Fruit fly (Drosophila melanogaster) whole organism, pupa: Measurements from ENCODE around the gene dsf.

Experiments
- CG10348 ChIP-seq: fragments of 200-800 bp; sonication (Bioruptor generic); IDR thresholded peaks from 2 replicates; pipeline ENCODE4 v1.3.6; 2022; ENCODE audit warnings: missing biosample characterization, missing genetic modification characterization
- CG12605 ChIP-seq: fragments of 200-800 bp; sonication (Bioruptor generic); IDR thresholded peaks from 2 replicates; pipeline ENCODE4 v1.3.6; 2022; ENCODE audit warnings: missing biosample characterization, missing genetic modification characterization
- CG13204 ChIP-seq: fragments of 200-800 bp; sonication (Bioruptor generic); optimal IDR thresholded peaks from 2 replicates; lab custom pipeline; 2018; ENCODE audit warnings: missing biosample characterization, mild to moderate bottlenecking, missing genetic modification characterization, moderate library complexity
- CG14655 ChIP-seq: fragments of 200-800 bp; sonication (Bioruptor generic); optimal IDR thresholded peaks from 3 replicates; lab custom pipeline; 2017; ENCODE audit warnings: mild to moderate bottlenecking, missing biosample characterization, missing genetic modification reagents, missing genetic modification characterization
- CG15710 ChIP-seq: fragments of 200-800 bp; sonication (Bioruptor generic); optimal IDR thresholded peaks from 2 replicates; lab custom pipeline; 2018; ENCODE audit warnings: missing biosample characterization, mild to moderate bottlenecking, missing genetic modification characterization, moderate library complexity
- CG17806 ChIP-seq: fragments of 200-800 bp; sonication (Bioruptor generic); optimal IDR thresholded peaks from 2 replicates; lab custom pipeline; 2018; ENCODE audit warnings: missing biosample characterization, mild to moderate bottlenecking, missing genetic modification characterization, moderate library complexity
- CG32121 ChIP-seq: fragments of 200-800 bp; sonication (Bioruptor generic); IDR thresholded peaks from 2 replicates; pipeline ENCODE4 v1.3.6; 2022; ENCODE audit warnings: missing biosample characterization, missing genetic modification characterization
- CG34367 ChIP-seq: fragments of 200-800 bp; sonication (Bioruptor generic); optimal IDR thresholded peaks from 2 replicates; lab custom pipeline; 2018; ENCODE audit warnings: missing biosample characterization, mild to moderate bottlenecking, missing genetic modification characterization
- CG4496 ChIP-seq: fragments of 200-800 bp; sonication (Bioruptor generic); IDR thresholded peaks from 3 replicates; pipeline ENCODE4 v1.3.6; 2022; ENCODE audit warnings: missing biosample characterization, missing genetic modification characterization
- CG8159 ChIP-seq: fragments of 200-800 bp; sonication (Bioruptor generic); optimal IDR thresholded peaks from 3 replicates; lab custom pipeline; 2018; ENCODE audit warnings: missing biosample characterization, mild to moderate bottlenecking, missing genetic modification characterization, moderate library complexity
- CG8301 ChIP-seq: fragments of 200-800 bp; sonication (Bioruptor generic); optimal IDR thresholded peaks from 2 replicates; lab custom pipeline; 2018; ENCODE audit warnings: missing biosample characterization, mild to moderate bottlenecking, missing genetic modification characterization
- CG9948 ChIP-seq: fragments of 200-800 bp; sonication (Bioruptor generic); optimal IDR thresholded peaks from 2 replicates; lab custom pipeline; 2018; ENCODE audit warnings: missing biosample characterization, mild to moderate bottlenecking, missing genetic modification characterization, moderate library complexity
- D1 ChIP-seq: fragments of 200-800 bp; sonication (Bioruptor generic); optimal IDR thresholded peaks from 2 replicates; lab custom pipeline; 2018; ENCODE audit warnings: missing biosample characterization, mild to moderate bottlenecking, missing genetic modification characterization, moderate library complexity
- EcR ChIP-seq: fragments of 200-800 bp; sonication (Bioruptor generic); optimal IDR thresholded peaks from 3 replicates; lab custom pipeline; 2019; ENCODE audit warnings: missing biosample characterization, missing genetic modification characterization, mild to moderate bottlenecking, moderate library complexity, missing genetic modification reagents
- Ets98B ChIP-seq: fragments of 200-800 bp; sonication (Bioruptor generic); IDR thresholded peaks from 2 replicates; pipeline ENCODE4 v1.3.6; 2022; ENCODE audit warnings: missing biosample characterization, missing genetic modification characterization
- Pif1A ChIP-seq: fragments of 200-800 bp; sonication (Bioruptor generic); optimal IDR thresholded peaks from 3 replicates; lab custom pipeline; 2016; ENCODE audit warnings: missing biosample characterization, missing genetic modification characterization
- Pif1B ChIP-seq: fragments of 200-800 bp; sonication (Bioruptor generic); optimal IDR thresholded peaks from 3 replicates; lab custom pipeline; 2016; ENCODE audit warnings: missing biosample characterization, missing genetic modification characterization
- Snoo ChIP-seq: fragments of 200-800 bp; sonication (Bioruptor generic); optimal IDR thresholded peaks from 3 replicates; lab custom pipeline; 2017; ENCODE audit warnings: missing biosample characterization, mild to moderate bottlenecking, missing genetic modification characterization, inconsistent platforms
- fd96Ca ChIP-seq: fragments of 200-800 bp; sonication (Bioruptor generic); IDR thresholded peaks from 3 replicates; pipeline ENCODE4 v1.3.6; 2022; ENCODE audit warnings: missing biosample characterization, missing genetic modification characterization
- gl ChIP-seq: fragments of 200-800 bp; sonication (Bioruptor generic); optimal IDR thresholded peaks from 2 replicates; lab custom pipeline; 2018; ENCODE audit warnings: missing biosample characterization, mild to moderate bottlenecking, missing genetic modification characterization
- rn ChIP-seq: fragments of 200-800 bp; sonication (Bioruptor generic); IDR thresholded peaks from 2 replicates; pipeline ENCODE4 v1.3.6; 2022; ENCODE audit warnings: missing biosample characterization, missing genetic modification characterization

dsf gene

DNA sequence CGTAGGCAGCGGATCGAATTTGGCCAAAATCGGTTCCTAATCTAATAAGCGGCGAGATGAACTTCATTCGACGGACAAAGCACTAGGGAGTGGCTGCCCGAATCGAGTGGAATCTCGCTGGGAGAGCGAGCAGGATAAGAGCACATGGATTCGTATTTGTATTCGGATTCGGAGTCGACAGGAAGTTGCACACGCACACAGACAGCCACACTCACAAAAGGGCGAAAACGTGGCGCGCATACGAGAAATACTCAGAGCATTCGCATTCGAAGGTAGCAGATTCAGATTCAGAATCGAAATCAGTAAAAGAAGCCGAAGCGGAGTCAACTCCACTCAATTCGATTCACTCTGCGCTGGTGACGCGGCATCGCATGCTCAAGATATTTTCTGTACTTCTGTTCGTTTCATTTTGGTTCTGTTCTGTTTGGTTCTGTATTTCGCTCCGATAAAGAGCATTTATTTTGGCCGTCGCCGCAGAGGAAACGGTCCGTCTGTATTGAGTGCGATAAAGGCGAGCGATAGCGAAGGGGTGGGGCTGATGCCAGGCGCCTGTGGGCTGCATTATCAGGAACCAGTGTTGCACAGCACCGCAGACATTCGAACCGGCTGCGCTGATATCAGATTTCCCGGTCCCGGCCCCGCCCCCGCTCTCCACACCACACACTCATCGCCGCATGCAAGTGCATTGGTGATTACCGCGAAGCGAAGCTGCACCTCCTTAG is 52.8 kb downstream of the dsf start:
- no peak for TF ChIP-seq Ets98B (GFP tag; lab: Robert Waterston, UW)
- peak; percentile 68 for TF ChIP-seq CG13204 (GFP tag; lab: Kevin White, UChicago)
- no peak for TF ChIP-seq Pif1A (GFP tag; lab: Kevin White, UChicago)
- peak; percentile 5 for TF ChIP-seq CG15710 (tag; lab: Kevin White, UChicago)
- TF ChIP-seq EcR, result peak; percentile 45
- TF ChIP-seq CG32121 (GFP tag; lab: Robert Waterston, UW), result no peak
- peak; percentile 34 for TF ChIP-seq Pif1B
- TF ChIP-seq CG4496 (GFP tag; lab: Robert Waterston, UW), result no peak
- TF ChIP-seq CG10348, result no peak
- TF ChIP-seq D1, result no peak
- peak; percentile 7 for TF ChIP-seq Snoo (tag; lab: Kevin White, UChicago)

DNA sequence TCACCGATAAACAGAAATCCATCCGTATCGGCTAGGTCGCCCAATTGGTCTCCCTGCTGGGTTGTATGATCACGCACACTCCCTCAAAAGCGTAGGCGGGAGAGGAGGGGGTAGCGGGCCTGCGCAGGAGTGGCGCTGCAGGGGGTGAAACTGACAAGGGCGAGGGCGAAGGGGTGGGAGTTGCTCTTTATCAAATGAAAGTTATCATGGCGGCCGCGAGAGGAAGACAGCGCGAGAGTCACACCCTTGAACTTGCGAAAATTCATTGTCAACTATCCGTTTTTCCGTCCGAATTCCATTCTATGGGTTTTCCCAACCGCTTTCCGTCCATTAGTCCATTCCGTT is 53.3 kb downstream of the dsf start:
- TF ChIP-seq Ets98B (GFP tag; lab: Robert Waterston, UW), result no peak
- no peak for TF ChIP-seq CG12605 (GFP tag; lab: Robert Waterston, UW)
- TF ChIP-seq CG32121 (GFP tag; lab: Robert Waterston, UW), result no peak
- TF ChIP-seq CG34367 (tag; lab: Kevin White, UChicago), result no peak
- TF ChIP-seq CG8159 (tag; lab: Kevin White, UChicago), result no peak
- TF ChIP-seq CG4496 (GFP tag; lab: Robert Waterston, UW), result no peak
- no peak for TF ChIP-seq gl (tag; lab: Kevin White, UChicago)
- TF ChIP-seq rn, result no peak
- TF ChIP-seq D1, result no peak
- no peak for TF ChIP-seq CG8301 (tag; lab: Kevin White, UChicago)
- TF ChIP-seq CG9948 (tag; lab: Kevin White, UChicago), result no peak
- no peak for TF ChIP-seq Pif1B
- TF ChIP-seq Snoo (tag; lab: Kevin White, UChicago), result no peak
- TF ChIP-seq CG13204 (GFP tag; lab: Kevin White, UChicago), result no peak
- no peak for TF ChIP-seq fd96Ca
- TF ChIP-seq Pif1A (GFP tag; lab: Kevin White, UChicago), result no peak
- no peak for TF ChIP-seq CG17806
- no peak for TF ChIP-seq CG14655
- no peak for TF ChIP-seq EcR

DNA sequence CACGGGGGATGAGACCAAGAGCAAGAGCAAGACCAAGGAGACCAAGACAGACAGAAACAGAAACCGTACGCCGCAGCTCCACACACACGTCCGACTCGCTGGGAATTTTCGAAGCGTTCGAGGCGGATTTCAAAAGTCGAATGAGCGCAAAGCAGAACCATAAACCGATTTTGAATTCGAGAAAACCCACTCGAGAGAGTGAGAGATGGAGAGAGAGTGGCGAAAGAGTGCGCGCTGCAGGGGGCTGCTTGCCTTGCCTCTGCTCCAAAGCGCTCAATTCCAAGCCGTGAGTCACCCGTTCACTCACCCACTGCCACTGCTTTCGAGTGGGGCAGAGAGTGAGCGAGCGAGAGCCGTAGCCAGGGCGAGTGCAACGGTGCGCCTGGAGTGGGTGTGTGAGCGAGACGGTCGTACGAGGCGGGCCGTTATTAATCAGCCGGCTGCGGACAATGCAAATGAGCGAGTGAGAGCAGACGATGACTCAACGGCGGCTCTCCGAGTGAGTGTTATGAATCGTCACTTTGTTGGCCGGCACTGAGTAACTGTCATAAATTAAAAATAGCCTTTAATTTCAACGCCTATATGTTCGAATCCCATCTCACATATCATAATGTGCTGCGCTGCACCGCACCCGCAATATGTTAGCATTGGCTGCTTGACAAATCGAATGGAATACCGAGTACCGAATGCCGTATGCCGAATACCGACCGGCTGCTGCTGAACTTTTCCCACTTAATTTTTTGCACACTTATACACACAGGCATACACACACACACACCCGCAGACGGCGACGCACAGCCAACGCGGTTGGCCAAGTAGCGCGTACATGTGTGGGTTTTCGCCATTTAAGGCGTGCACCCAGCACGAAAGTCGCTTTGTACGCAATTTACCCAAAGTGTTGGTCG is 54.5 kb downstream of the dsf start:
- peak; percentile 8 for TF ChIP-seq CG17806
- TF ChIP-seq EcR, result peak; percentile 95
- TF ChIP-seq Pif1B, result peak; percentile 30
- TF ChIP-seq gl (tag; lab: Kevin White, UChicago), result no peak
- no peak for TF ChIP-seq D1
- TF ChIP-seq Pif1A (GFP tag; lab: Kevin White, UChicago), result peak; percentile 40
- TF ChIP-seq CG9948 (tag; lab: Kevin White, UChicago), result no peak
- no peak for TF ChIP-seq CG10348
- TF ChIP-seq fd96Ca, result no peak
- no peak for TF ChIP-seq CG15710 (tag; lab: Kevin White, UChicago)
- TF ChIP-seq CG13204 (GFP tag; lab: Kevin White, UChicago), result peak; percentile 87
- peak; percentile 30 for TF ChIP-seq CG8159 (tag; lab: Kevin White, UChicago)

DNA sequence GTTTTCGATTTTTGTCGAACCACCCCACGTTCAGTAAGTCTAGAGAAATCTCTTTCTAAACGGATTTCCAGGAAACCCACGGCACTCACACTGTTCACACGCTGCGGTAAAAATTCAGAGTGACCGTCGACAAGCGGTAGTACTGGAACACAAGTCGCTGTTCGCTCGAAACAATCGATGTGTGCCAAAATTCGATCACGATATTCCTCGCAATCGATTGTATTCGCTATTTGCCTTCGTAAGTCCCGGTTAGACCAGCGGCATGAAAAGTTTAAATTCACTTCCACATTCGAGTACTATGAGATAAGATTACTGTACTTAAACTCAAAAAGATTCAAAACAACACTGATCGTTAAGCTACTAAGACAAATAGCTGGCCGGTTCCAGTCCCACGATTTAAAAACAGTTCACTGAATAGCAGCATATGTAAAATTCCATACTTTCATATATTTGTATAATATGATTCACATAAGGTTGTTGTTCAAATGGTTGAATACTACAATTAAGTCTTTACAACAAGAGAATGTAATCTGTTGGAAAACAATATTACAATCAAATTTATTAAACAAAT is 55.2 kb downstream of the dsf start, which contains the start of gene chic:
chic (minus strand) TSS at position 157 of the 571 bp plus-strand sequence.
- TF ChIP-seq CG4496 (GFP tag; lab: Robert Waterston, UW) (no peak), D1 (no peak), rn (no peak), Pif1B (no peak), gl (tag; lab: Kevin White, UChicago) (no peak), CG10348 (no peak), Snoo (tag; lab: Kevin White, UChicago) (no peak), EcR (no peak), CG9948 (tag; lab: Kevin White, UChicago) (no peak), CG32121 (GFP tag; lab: Robert Waterston, UW) (no peak), CG8301 (tag; lab: Kevin White, UChicago) (no peak), CG17806 (no peak), Ets98B (GFP tag; lab: Robert Waterston, UW) (no peak), CG13204 (GFP tag; lab: Kevin White, UChicago) (no peak), CG15710 (tag; lab: Kevin White, UChicago) (no peak), Pif1A (GFP tag; lab: Kevin White, UChicago) (no peak), CG34367 (tag; lab: Kevin White, UChicago) (no peak), CG14655 (no peak), CG8159 (tag; lab: Kevin White, UChicago) (no peak), fd96Ca (no peak)
